Worm (Caenorhabditis elegans): ENCODE measurements around the gene cnx-1.
A peak's percentile ranks its signal among the peaks of the same experiment; 100 is the strongest.

Gene cnx-1

ce11 chrIII:9827163-9827951 is 10.4 kb upstream of the cnx-1 start, which contains the start of the genes ZK632.10 and ZK632.11:
Gene ZK632.10 (minus strand): TSS chrIII:9827722.
Gene ZK632.11 (plus strand): TSS chrIII:9827915.
- TF ChIP-seq snpc-4 (tag; optimal IDR thresholded peaks at IDR 0.05): no peak
- no peak for TF ChIP-seq unc-120 (tag; optimal IDR thresholded peaks at IDR 0.05; ENCODE audit: poor library complexity, severe bottlenecking)
- TF ChIP-seq ceh-43 (GFP tag; optimal IDR thresholded peaks at IDR 0.05): no peak
- TF ChIP-seq zip-8 (tag; optimal IDR thresholded peaks at IDR 0.05): peak; percentile 38
- TF ChIP-seq bed-3 (GFP tag; optimal IDR thresholded peaks at IDR 0.05): no peak
- peak; percentile 96 for TF ChIP-seq lsy-2 (tag; optimal IDR thresholded peaks at IDR 0.05)
- TF ChIP-seq nhr-237 (tag; optimal IDR thresholded peaks at IDR 0.05): peak; percentile 9
- no peak for TF ChIP-seq unc-39 (tag; optimal IDR thresholded peaks at IDR 0.05)
- TF ChIP-seq blmp-1 (tag; optimal IDR thresholded peaks at IDR 0.05): no peak
- TF ChIP-seq flh-1 (GFP tag; optimal IDR thresholded peaks at IDR 0.05): no peak
- TF ChIP-seq ces-1 (GFP tag; optimal IDR thresholded peaks at IDR 0.05): peak; percentile 61
- TF ChIP-seq unc-62 (GFP tag; optimal IDR thresholded peaks at IDR 0.05): no peak
- TF ChIP-seq M03D4.4 (tag; optimal IDR thresholded peaks at IDR 0.05): no peak
- TF ChIP-seq elt-3 (tag; optimal IDR thresholded peaks at IDR 0.05): no peak
- no peak for TF ChIP-seq nhr-28 (tag; optimal IDR thresholded peaks at IDR 0.05)
- TF ChIP-seq elt-1 (tag; optimal IDR thresholded peaks at IDR 0.05; ENCODE audit: borderline replicate concordance, insufficient read depth): no peak
- TF ChIP-seq sem-2 (GFP tag; optimal IDR thresholded peaks at IDR 0.05): no peak
- peak; percentile 4 for TF ChIP-seq mep-1 (tag; optimal IDR thresholded peaks at IDR 0.05)
- TF ChIP-seq nhr-12 (tag; optimal IDR thresholded peaks at IDR 0.05): no peak
- TF ChIP-seq nhr-2 (tag; optimal IDR thresholded peaks at IDR 0.05): no peak
- no peak for TF ChIP-seq tbx-8 (GFP tag; optimal IDR thresholded peaks at IDR 0.05)
- no peak for TF ChIP-seq drap-1 (GFP tag; optimal IDR thresholded peaks at IDR 0.05)
- TF ChIP-seq ham-2 (GFP tag; optimal IDR thresholded peaks at IDR 0.05): no peak
- TF ChIP-seq nhr-76 (tag; optimal IDR thresholded peaks at IDR 0.05): no peak
- TF ChIP-seq lin-32 (GFP tag; optimal IDR thresholded peaks at IDR 0.05): no peak
- TF ChIP-seq ceh-83 (GFP tag; optimal IDR thresholded peaks at IDR 0.05): no peak
- TF ChIP-seq mab-5 (tag; optimal IDR thresholded peaks at IDR 0.05): no peak
- no peak for TF ChIP-seq ceh-39 (tag; optimal IDR thresholded peaks at IDR 0.05)
- TF ChIP-seq cnd-1 (tag; optimal IDR thresholded peaks at IDR 0.05): no peak
- peak; percentile 76 for TF ChIP-seq pha-4 (tag; optimal IDR thresholded peaks at IDR 0.05)
- no peak for TF ChIP-seq lin-13 (tag; optimal IDR thresholded peaks at IDR 0.05)
- TF ChIP-seq sptf-1 (tag; optimal IDR thresholded peaks at IDR 0.05): no peak
- no peak for TF ChIP-seq mls-2 (tag; optimal IDR thresholded peaks at IDR 0.05)
- TF ChIP-seq ztf-11 (tag; optimal IDR thresholded peaks at IDR 0.05): no peak
- TF ChIP-seq hlh-1 (tag; optimal IDR thresholded peaks at IDR 0.05): no peak

ce11 chrIII:9826005-9826404 is 9.1 kb upstream of the cnx-1 start:
- no peak for TF ChIP-seq zip-8 (tag; optimal IDR thresholded peaks at IDR 0.05)
- TF ChIP-seq mep-1 (tag; optimal IDR thresholded peaks at IDR 0.05): peak; percentile 3

- TF ChIP-seq zip-8 (tag; optimal IDR thresholded peaks at IDR 0.05): no peak
- no peak for TF ChIP-seq sptf-1 (tag; optimal IDR thresholded peaks at IDR 0.05)
- no peak for TF ChIP-seq tbx-8 (GFP tag; optimal IDR thresholded peaks at IDR 0.05)
- no peak for TF ChIP-seq flh-1 (GFP tag; optimal IDR thresholded peaks at IDR 0.05)
- no peak for TF ChIP-seq nhr-237 (tag; optimal IDR thresholded peaks at IDR 0.05)
- no peak for TF ChIP-seq nhr-12 (tag; optimal IDR thresholded peaks at IDR 0.05)
- no peak for TF ChIP-seq elt-3 (tag; optimal IDR thresholded peaks at IDR 0.05)
- no peak for TF ChIP-seq unc-120 (tag; optimal IDR thresholded peaks at IDR 0.05; ENCODE audit: poor library complexity, severe bottlenecking)
- no peak for TF ChIP-seq ceh-43 (GFP tag; optimal IDR thresholded peaks at IDR 0.05)
- no peak for TF ChIP-seq nhr-76 (tag; optimal IDR thresholded peaks at IDR 0.05)
- TF ChIP-seq lin-32 (GFP tag; optimal IDR thresholded peaks at IDR 0.05): no peak
- no peak for TF ChIP-seq nhr-28 (tag; optimal IDR thresholded peaks at IDR 0.05)
- no peak for TF ChIP-seq ces-1 (GFP tag; optimal IDR thresholded peaks at IDR 0.05)
- TF ChIP-seq bed-3 (GFP tag; optimal IDR thresholded peaks at IDR 0.05): no peak
- no peak for TF ChIP-seq hlh-1 (tag; optimal IDR thresholded peaks at IDR 0.05)
- no peak for TF ChIP-seq nhr-2 (tag; optimal IDR thresholded peaks at IDR 0.05)
- no peak for TF ChIP-seq unc-39 (tag; optimal IDR thresholded peaks at IDR 0.05)
Measured at ce11 chrIII:9825073-9825828, 8.3 kb upstream of the cnx-1 start, which contains the start of gene ZK632.9. Gene ZK632.9 (minus strand): TSS chrIII:9825432.
